Fruit fly (Drosophila melanogaster): Measurements from ENCODE around the gene CG31678.

DNA sequence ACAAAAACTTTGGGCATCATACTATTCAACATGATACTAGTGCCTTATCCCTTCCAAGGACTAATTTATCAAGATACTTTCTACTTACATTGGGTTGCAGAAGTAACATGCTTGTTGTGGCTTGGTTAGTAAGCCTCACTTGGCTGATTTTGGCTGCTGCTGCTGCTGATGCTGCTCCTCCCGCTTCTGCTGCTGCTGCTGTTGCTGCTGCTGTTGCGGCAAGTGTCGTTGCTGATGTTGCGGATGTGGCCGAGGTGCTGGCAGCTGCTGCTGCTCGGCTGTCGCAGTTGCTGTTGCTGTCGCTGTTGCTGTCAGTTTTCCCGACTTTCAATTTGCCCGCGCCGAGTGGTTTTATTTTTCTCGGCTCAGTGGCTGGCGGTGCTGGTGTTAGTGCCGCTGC is 14.3 kb upstream of the CG31678 start:
- TF ChIP-seq gcm2 (GFP tag; optimal IDR thresholded peaks at IDR 0.05) (no peak), sens (GFP tag) (no peak), Dip2 (GFP tag; IDR thresholded peaks at IDR 0.05) (no peak), klu (GFP tag; IDR thresholded peaks at IDR 0.05) (no peak), Drgx (GFP tag; IDR thresholded peaks at IDR 0.05) (no peak), CG10147 (GFP tag; optimal IDR thresholded peaks at IDR 0.05) (no peak)

All from whole organism, embryonic.